Fruit fly (Drosophila melanogaster): ENCODE data around the gene Idh3g.

Idh3g gene

DNA sequence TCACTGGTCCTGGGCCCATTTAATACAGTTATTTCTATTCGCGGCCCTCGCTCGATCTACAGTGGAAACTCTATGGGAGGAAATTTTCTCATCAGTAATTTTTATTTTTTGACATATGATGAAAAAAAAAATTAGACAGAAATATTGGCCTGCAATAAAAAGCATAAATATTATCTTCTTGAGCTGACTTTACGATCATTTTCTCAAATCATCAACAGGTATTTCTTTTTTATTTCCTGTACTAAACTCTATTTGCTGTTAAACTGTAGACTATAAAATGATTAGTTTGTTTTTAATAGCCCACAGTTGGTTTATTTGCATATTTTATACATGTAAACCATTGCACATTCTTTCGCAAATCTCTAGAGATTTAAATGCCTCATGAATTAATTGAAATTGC, 36.5 kb upstream of the Idh3g start:
- no peak for TF ChIP-seq Hr78 (GFP tag; optimal IDR thresholded peaks at IDR 0.05)
- no peak for TF ChIP-seq usp (GFP tag; optimal IDR thresholded peaks at IDR 0.05)
- TF ChIP-seq GATAd (GFP tag; optimal IDR thresholded peaks at IDR 0.05), result no peak
- no peak for TF ChIP-seq CG32264 (GFP tag; optimal IDR thresholded peaks at IDR 0.05)
- TF ChIP-seq dl (GFP tag; optimal IDR thresholded peaks at IDR 0.05; ENCODE audit: insufficient read depth in 1 of 2, partially characterized antibody in 2 of 2), result no peak
- TF ChIP-seq woc (GFP tag; optimal IDR thresholded peaks at IDR 0.05), result no peak
- TF ChIP-seq Hr83 (GFP tag; optimal IDR thresholded peaks at IDR 0.05; ENCODE audit: poor library complexity, severe bottlenecking), result no peak
- no peak for TF ChIP-seq Dfd (GFP tag; optimal IDR thresholded peaks at IDR 0.05)
- TF ChIP-seq HLH106 (tag; optimal IDR thresholded peaks at IDR 0.05), result no peak
- TF ChIP-seq psq (GFP tag; optimal IDR thresholded peaks at IDR 0.05), result no peak
- no peak for TF ChIP-seq N (GFP tag; optimal IDR thresholded peaks at IDR 0.05)
- TF ChIP-seq Vsx2 (GFP tag; optimal IDR thresholded peaks at IDR 0.05; ENCODE audit: partially characterized antibody), result no peak
- no peak for TF ChIP-seq Hnf4 (GFP tag; optimal IDR thresholded peaks at IDR 0.05)
- no peak for TF ChIP-seq Sp1 (GFP tag; optimal IDR thresholded peaks at IDR 0.05)
- TF ChIP-seq brk (GFP tag; optimal IDR thresholded peaks at IDR 0.05), result no peak
- TF ChIP-seq br (GFP tag; optimal IDR thresholded peaks at IDR 0.05), result no peak
- no peak for TF ChIP-seq Rel (GFP tag; optimal IDR thresholded peaks at IDR 0.05)
- no peak for TF ChIP-seq Rel (tag; optimal IDR thresholded peaks at IDR 0.05)

- TF ChIP-seq Hnf4 (GFP tag; optimal IDR thresholded peaks at IDR 0.05) (peak; percentile 91), CG9705 (GFP tag; optimal IDR thresholded peaks at IDR 0.05) (peak; percentile 87), Sp1 (GFP tag; optimal IDR thresholded peaks at IDR 0.05) (peak; percentile 85), Vsx2 (GFP tag; optimal IDR thresholded peaks at IDR 0.05; ENCODE audit: partially characterized antibody) (peak; percentile 71), br (GFP tag; optimal IDR thresholded peaks at IDR 0.05) (peak; percentile 94), Jra (GFP tag; optimal IDR thresholded peaks at IDR 0.05) (peak; percentile 92), Hr83 (GFP tag; optimal IDR thresholded peaks at IDR 0.05; ENCODE audit: poor library complexity, severe bottlenecking) (peak; percentile 40), dl (GFP tag; optimal IDR thresholded peaks at IDR 0.05; ENCODE audit: insufficient read depth in 1 of 2, partially characterized antibody in 2 of 2) (peak in 1 of 2 experiments; percentile 9), woc (GFP tag; optimal IDR thresholded peaks at IDR 0.05) (peak; percentile 97), Abd-B (GFP tag; optimal IDR thresholded peaks at IDR 0.05) (no peak), CrebA (GFP tag; optimal IDR thresholded peaks at IDR 0.05; ENCODE audit: borderline replicate concordance) (peak; percentile 25), jim (GFP tag; optimal IDR thresholded peaks at IDR 0.05) (peak; percentile 54), Myc (optimal IDR thresholded peaks at IDR 0.05) (peak; percentile 67), OdsH (GFP tag; optimal IDR thresholded peaks at IDR 0.05) (peak; percentile 89), ey (GFP tag; optimal IDR thresholded peaks at IDR 0.05) (peak; percentile 93), dsf (GFP tag; optimal IDR thresholded peaks at IDR 0.05; ENCODE audit: borderline replicate concordance) (peak; percentile 52), CG32264 (GFP tag; optimal IDR thresholded peaks at IDR 0.05) (peak; percentile 83), foxo (GFP tag; optimal IDR thresholded peaks at IDR 0.05) (peak in 1 of 2 experiments; percentile 96), h (GFP tag; optimal IDR thresholded peaks at IDR 0.05) (peak; percentile 96), usp (GFP tag; optimal IDR thresholded peaks at IDR 0.05) (no peak), sage (GFP tag; optimal IDR thresholded peaks at IDR 0.05) (no peak), rgr (GFP tag; optimal IDR thresholded peaks at IDR 0.05) (peak; percentile 91), Mio (GFP tag; optimal IDR thresholded peaks at IDR 0.05) (peak; percentile 67), brk (GFP tag; optimal IDR thresholded peaks at IDR 0.05) (no peak), sv (GFP tag; optimal IDR thresholded peaks at IDR 0.05) (peak; percentile 87), psq (GFP tag; optimal IDR thresholded peaks at IDR 0.05) (peak; percentile 90), fru (GFP tag; optimal IDR thresholded peaks at IDR 0.05) (peak; percentile 94), HLH106 (tag; optimal IDR thresholded peaks at IDR 0.05) (peak; percentile 93), dmrt93B (GFP tag; optimal IDR thresholded peaks at IDR 0.05) (peak; percentile 90), N (GFP tag; optimal IDR thresholded peaks at IDR 0.05) (peak; percentile 56), Hr78 (GFP tag; optimal IDR thresholded peaks at IDR 0.05) (no peak), GATAd (GFP tag; optimal IDR thresholded peaks at IDR 0.05) (peak; percentile 74), pan (optimal IDR thresholded peaks at IDR 0.05) (no peak), lola (GFP tag; optimal IDR thresholded peaks at IDR 0.05) (no peak), tai (GFP tag; optimal IDR thresholded peaks at IDR 0.05) (peak; percentile 92), Dif (GFP tag; optimal IDR thresholded peaks at IDR 0.05; ENCODE audit: partially characterized antibody) (peak; percentile 46), Dfd (GFP tag; optimal IDR thresholded peaks at IDR 0.05) (no peak), Rel (GFP tag; optimal IDR thresholded peaks at IDR 0.05) (no peak), Rel (tag; optimal IDR thresholded peaks at IDR 0.05) (peak; percentile 85)
Measured at dm6 chr3R:25646882-25647518, 33.6 kb upstream of the Idh3g start.
